Fruit fly (Drosophila melanogaster) whole organism, embryonic: ENCODE measurements around the gene Hnf4.

ENCODE experiments used
- Antp ChIP-seq: fragments of 200-800 bp; sonication (Bioruptor generic); optimal IDR thresholded peaks from 3 replicates; lab custom pipeline; 2016; ENCODE audit warnings: missing biosample characterization, missing genetic modification characterization
- Awh ChIP-seq: fragments of 200-800 bp; sonication (Bioruptor generic); IDR thresholded peaks from 2 replicates; pipeline ENCODE4, ENCODE4 v1.3.6; 2022; ENCODE audit warnings: missing biosample characterization, missing genetic modification characterization
- Bdp1 ChIP-seq: fragments of 200-800 bp; sonication (Bioruptor generic); optimal IDR thresholded peaks from 3 replicates; lab custom pipeline; 2016; ENCODE audit warnings: missing biosample characterization, missing genetic modification characterization
- CG10321 ChIP-seq: fragments of 200-800 bp; sonication (Bioruptor generic); IDR thresholded peaks from 2 replicates; pipeline ENCODE4 v1.3.6; 2022; ENCODE audit warnings: missing biosample characterization, missing genetic modification characterization
- CG13775 ChIP-seq: fragments of 200-800 bp; sonication (Bioruptor generic); optimal IDR thresholded peaks from 3 replicates; lab custom pipeline; 2017; ENCODE audit warnings: missing biosample characterization, mild to moderate bottlenecking, missing genetic modification characterization
- CG15269 ChIP-seq: fragments of 200-800 bp; sonication (Bioruptor generic); optimal IDR thresholded peaks from 2 replicates; lab custom pipeline; 2018; ENCODE audit warnings: missing biosample characterization, mild to moderate bottlenecking, missing genetic modification characterization, moderate library complexity
- CG1603 ChIP-seq: fragments of 200-800 bp; sonication (Bioruptor generic); optimal IDR thresholded peaks from 2 replicates; lab custom pipeline; 2019; ENCODE audit warnings: missing biosample characterization, mild to moderate bottlenecking, missing genetic modification characterization, moderate library complexity
- CG17359 ChIP-seq: fragments of 200-800 bp; sonication (Bioruptor generic); optimal IDR thresholded peaks from 3 replicates; lab custom pipeline; 2018; ENCODE audit warnings: missing biosample characterization, mild to moderate bottlenecking, missing genetic modification characterization, moderate library complexity
- CG2120 ChIP-seq: fragments of 200-800 bp; sonication (Bioruptor generic); optimal IDR thresholded peaks from 3 replicates; lab custom pipeline; 2016; ENCODE audit warnings: missing biosample characterization, missing genetic modification characterization
- CG34376 ChIP-seq: fragments of 200-800 bp; sonication (Bioruptor generic); optimal IDR thresholded peaks from 2 replicates; lab custom pipeline; 2018; ENCODE audit warnings: missing biosample characterization, mild to moderate bottlenecking, missing genetic modification characterization
- CG3838 ChIP-seq: fragments of 200-800 bp; sonication (Bioruptor generic); optimal IDR thresholded peaks from 3 replicates; lab custom pipeline; 2016; ENCODE audit warnings: missing biosample characterization, missing genetic modification characterization
- CG6254 ChIP-seq: fragments of 200-800 bp; sonication (Bioruptor generic); optimal IDR thresholded peaks from 3 replicates; lab custom pipeline; 2017; ENCODE audit warnings: mild to moderate bottlenecking, missing biosample characterization, missing genetic modification reagents, missing genetic modification characterization
- CG6272 ChIP-seq: fragments of 200-800 bp; sonication (Bioruptor generic); IDR thresholded peaks from 2 replicates; pipeline ENCODE4 v1.3.6; 2022; ENCODE audit warnings: missing biosample characterization, missing genetic modification characterization
- CG8089 ChIP-seq: fragments of 200-800 bp; sonication (Bioruptor generic); optimal IDR thresholded peaks from 3 replicates; lab custom pipeline; 2016; ENCODE audit warnings: missing biosample characterization, missing genetic modification characterization
- CG9932 ChIP-seq: fragments of 200-800 bp; sonication (Bioruptor generic); IDR thresholded peaks from 2 replicates; pipeline ENCODE4 v1.3.6; 2022; ENCODE audit warnings: missing biosample characterization, missing genetic modification characterization
- CTCF ChIP-seq: fragments of 200-800 bp; sonication (Bioruptor generic); optimal IDR thresholded peaks from 2 replicates; lab custom pipeline; 2017; ENCODE audit warnings: missing biosample characterization, mild to moderate bottlenecking, missing genetic modification characterization, moderate library complexity
- CoRest ChIP-seq: fragments of 200-800 bp; sonication (Bioruptor generic); optimal IDR thresholded peaks from 3 replicates; lab custom pipeline; 2018; ENCODE audit warnings: missing biosample characterization, mild to moderate bottlenecking, missing genetic modification characterization, moderate library complexity
- CrebB ChIP-seq: fragments of 200-800 bp; sonication (Bioruptor generic); optimal IDR thresholded peaks from 3 replicates; lab custom pipeline; 2018; ENCODE audit warnings: missing biosample characterization, mild to moderate bottlenecking, missing genetic modification characterization
- Deaf1 ChIP-seq: fragments of 200-800 bp; optimal IDR thresholded peaks from 3 replicates; lab custom pipeline; 2019; ENCODE audit warnings: missing biosample characterization, mild to moderate bottlenecking, missing genetic modification characterization, moderate library complexity
- Dip2 ChIP-seq: fragments of 200-800 bp; sonication (Bioruptor generic); IDR thresholded peaks from 2 replicates; pipeline ENCODE4 v1.3.6; 2022; ENCODE audit warnings: missing biosample characterization, missing genetic modification characterization
- GATAe ChIP-seq: fragments of 200-800 bp; sonication (Bioruptor generic); conservative IDR thresholded peaks from 2 replicates; pipeline ENCODE4 v1.3.6; 2022; ENCODE audit warnings: missing biosample characterization, missing genetic modification characterization
- Gsc ChIP-seq: fragments of 200-800 bp; sonication (Bioruptor generic); IDR thresholded peaks from 2 replicates; pipeline ENCODE4 v1.3.6; 2022; ENCODE audit warnings: missing biosample characterization, missing genetic modification characterization
- Med ChIP-seq: fragments of 200-800 bp; sonication (Bioruptor generic); peaks from one replicate; lab custom pipeline; 2016; ENCODE audit warnings: missing biosample characterization, missing genetic modification characterization, mild to moderate bottlenecking, inconsistent platforms, moderate library complexity
- NC2α ChIP-seq: fragments of 200-800 bp; sonication (Bioruptor generic); optimal IDR thresholded peaks from 2 replicates; lab custom pipeline; 2016; ENCODE audit warnings: missing biosample characterization, missing genetic modification characterization
- Nf-YB ChIP-seq: fragments of 200-800 bp; sonication (Bioruptor generic); optimal IDR thresholded peaks from 3 replicates; lab custom pipeline; 2019; ENCODE audit warnings: missing biosample characterization, mild to moderate bottlenecking, missing genetic modification characterization, moderate library complexity
- Oli ChIP-seq: fragments of 200-800 bp; sonication (Bioruptor generic); optimal IDR thresholded peaks from 2 replicates; lab custom pipeline; 2018; ENCODE audit warnings: missing biosample characterization, mild to moderate bottlenecking, missing genetic modification characterization, moderate library complexity
- Poxn ChIP-seq: fragments of 200-800 bp; sonication (Bioruptor generic); IDR thresholded peaks from 2 replicates; pipeline ENCODE4 v1.3.6; 2022; ENCODE audit warnings: missing biosample characterization, missing genetic modification characterization
- Sox100B ChIP-seq: fragments of 200-800 bp; sonication (Bioruptor generic); optimal IDR thresholded peaks from 3 replicates; lab custom pipeline; 2018; ENCODE audit warnings: missing biosample characterization, mild to moderate bottlenecking, missing genetic modification characterization
- Stat92E ChIP-seq, 3 experiments: fragments of >200 bp in 2 of 3; fragments of 200-800 bp in 1 of 3; sonication (Bioruptor generic) in 1 of 3; optimal IDR thresholded peaks; 2 replicates each; lab custom pipeline; 2017 to 2019; ENCODE audit warnings: missing biosample characterization in 3 of 3, missing genetic modification characterization in 3 of 3, mild to moderate bottlenecking in 1 of 3, moderate library complexity in 1 of 3
- TFAM ChIP-seq: fragments of 200-800 bp; sonication (Bioruptor generic); optimal IDR thresholded peaks from 2 replicates; lab custom pipeline; 2017; ENCODE audit warnings: missing biosample characterization, missing genetic modification characterization, inconsistent platforms
- Xrp1 ChIP-seq: fragments of 200-800 bp; sonication (Bioruptor generic); IDR thresholded peaks from 2 replicates; pipeline ENCODE4 v1.3.6; 2022; ENCODE audit warnings: missing biosample characterization, missing genetic modification characterization
- bab2 ChIP-seq: fragments of 200-800 bp; sonication (Bioruptor generic); optimal IDR thresholded peaks from 2 replicates; lab custom pipeline; 2016; ENCODE audit warnings: missing biosample characterization, missing genetic modification characterization
- bigmax ChIP-seq: fragments of 200-800 bp; sonication (Bioruptor generic); optimal IDR thresholded peaks from 2 replicates; lab custom pipeline; 2018; ENCODE audit warnings: missing biosample characterization, mild to moderate bottlenecking, missing genetic modification characterization
- ci ChIP-seq: fragments of 200-800 bp; sonication (Bioruptor generic); IDR thresholded peaks from 3 replicates; pipeline ENCODE4 v1.3.6; 2022; ENCODE audit warnings: missing biosample characterization, missing genetic modification characterization
- corto ChIP-seq: fragments of 200-800 bp; sonication (Bioruptor generic); optimal IDR thresholded peaks from 2 replicates; lab custom pipeline; 2016; ENCODE audit warnings: missing biosample characterization, mild to moderate bottlenecking, missing genetic modification characterization, moderate library complexity
- crc ChIP-seq: fragments of 200-800 bp; sonication (Bioruptor generic); optimal IDR thresholded peaks from 2 replicates; lab custom pipeline; 2016; ENCODE audit warnings: missing biosample characterization, missing genetic modification characterization
- crp ChIP-seq, 2 experiments: fragments of 200-800 bp; sonication (Bioruptor generic); optimal IDR thresholded peaks; 2 replicates in 1 of 2; 3 replicates in 1 of 2; lab custom pipeline; 2017; ENCODE audit warnings: missing biosample characterization in 2 of 2, missing genetic modification characterization in 2 of 2, mild to moderate bottlenecking in 1 of 2, moderate library complexity in 1 of 2
- emc ChIP-seq: fragments of 200-800 bp; sonication (Bioruptor generic); optimal IDR thresholded peaks from 2 replicates; lab custom pipeline; 2016; ENCODE audit warnings: missing biosample characterization, missing genetic modification characterization
- exex ChIP-seq: fragments of 200-800 bp; sonication (Bioruptor generic); optimal IDR thresholded peaks from 4 replicates; lab custom pipeline; 2018; ENCODE audit warnings: missing biosample characterization, mild to moderate bottlenecking, missing genetic modification characterization, moderate library complexity
- gem ChIP-seq: fragments of 200-800 bp; sonication (Bioruptor generic); optimal IDR thresholded peaks from 2 replicates; lab custom pipeline; 2019; ENCODE audit warnings: missing biosample characterization, mild to moderate bottlenecking, missing genetic modification characterization, moderate library complexity
- grn ChIP-seq: fragments of 200-800 bp; sonication (Bioruptor generic); optimal IDR thresholded peaks from 3 replicates; lab custom pipeline; 2017; ENCODE audit warnings: missing biosample characterization, missing genetic modification characterization
- hkb ChIP-seq, 2 experiments: fragments of 200-800 bp in 1 of 2; fragments of >200 bp in 1 of 2; sonication (Bioruptor generic) in 1 of 2; IDR thresholded peaks in 1 of 2; optimal IDR thresholded peaks in 1 of 2; 2 replicates each; pipeline versions ENCODE4 v1.3.6 to Lab custom; 2017 to 2022; ENCODE audit warnings: missing biosample characterization in 1 of 2, missing genetic modification characterization in 1 of 2
- lab ChIP-seq: fragments of 200-800 bp; sonication (Bioruptor generic); optimal IDR thresholded peaks from 3 replicates; lab custom pipeline; 2017; ENCODE audit warnings: missing biosample characterization, missing genetic modification characterization, mild to moderate bottlenecking, moderate library complexity, missing genetic modification reagents
- mld ChIP-seq: fragments of 200-800 bp; sonication (Bioruptor generic); IDR thresholded peaks from 3 replicates; pipeline ENCODE4 v1.3.6; 2022; ENCODE audit warnings: missing biosample characterization, missing genetic modification characterization; ENCODE audit not compliant: partially characterized antibody
- pum ChIP-seq: fragments of 200-800 bp; sonication (Bioruptor generic); optimal IDR thresholded peaks from 2 replicates; lab custom pipeline; 2016; ENCODE audit warnings: missing biosample characterization, missing genetic modification characterization
- shn ChIP-seq: fragments of 200-800 bp; sonication (Bioruptor generic); optimal IDR thresholded peaks from 3 replicates; lab custom pipeline; 2016; ENCODE audit warnings: missing biosample characterization, missing genetic modification characterization
- sob ChIP-seq: fragments of 200-800 bp; sonication (Bioruptor generic); IDR thresholded peaks from 2 replicates; pipeline ENCODE4 v1.3.6; 2022; ENCODE audit warnings: missing biosample characterization, missing genetic modification characterization
- ssp ChIP-seq: fragments of 200-800 bp; sonication (Bioruptor generic); IDR thresholded peaks from 2 replicates; pipeline ENCODE4 v1.3.6; 2022; ENCODE audit warnings: missing biosample characterization, missing genetic modification characterization
- sug ChIP-seq: fragments of 200-800 bp; optimal IDR thresholded peaks from 2 replicates; lab custom pipeline; 2019; ENCODE audit warnings: missing biosample characterization, mild to moderate bottlenecking, missing genetic modification characterization, moderate library complexity
- vfl ChIP-seq: fragments of 200-800 bp; sonication (Bioruptor generic); optimal IDR thresholded peaks from 2 replicates; lab custom pipeline; 2016; ENCODE audit warnings: missing biosample characterization, missing genetic modification characterization
- z ChIP-seq: fragments of 200-800 bp; sonication (Bioruptor generic); IDR thresholded peaks from 3 replicates; pipeline ENCODE4 v1.3.6; 2022; ENCODE audit warnings: missing biosample characterization, missing genetic modification characterization

The Hnf4 gene

DNA sequence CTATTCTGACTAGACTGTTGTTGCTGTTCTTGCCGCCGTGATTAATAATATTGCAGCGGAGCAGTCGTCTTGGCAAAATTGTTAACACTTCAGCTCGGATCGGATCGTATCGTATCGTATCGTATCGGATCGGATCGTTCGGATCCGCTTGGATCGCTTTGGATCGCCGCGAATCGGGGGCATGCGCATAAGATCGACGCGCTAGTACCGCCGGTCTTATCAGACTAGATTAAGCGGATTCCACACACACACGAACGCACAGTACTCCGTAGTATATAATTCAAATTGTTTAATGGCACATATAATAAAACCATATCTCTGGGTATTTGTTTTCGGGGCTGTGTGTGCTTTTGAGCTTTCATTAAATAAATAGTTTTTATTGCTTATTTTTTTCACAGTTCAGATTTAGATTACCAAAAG, 9.5 kb downstream of the Hnf4 start (continued):
- no peak for TF ChIP-seq CG8089 (GFP tag; lab: Kevin White, UChicago)
- TF ChIP-seq CTCF (GFP tag; lab: Kevin White, UChicago) = peak; percentile 15
- no peak for TF ChIP-seq Stat92E (GFP tag; optimal IDR thresholded peaks at IDR 0.05; lab: Kevin White, UChicago)
- TF ChIP-seq crp (GFP tag; optimal IDR thresholded peaks at IDR 0.05; lab: Kevin White, UChicago) = no peak
- no peak for TF ChIP-seq z (GFP tag; lab: Robert Waterston, UW)
- no peak for TF ChIP-seq CG13775 (GFP tag; lab: Kevin White, UChicago)
- TF ChIP-seq ci = peak; percentile 79
- no peak for TF ChIP-seq ssp
- TF ChIP-seq corto (GFP tag; lab: Kevin White, UChicago) = no peak
- no peak for TF ChIP-seq emc (GFP tag; lab: Kevin White, UChicago)
- peak; percentile 98 for TF ChIP-seq Deaf1 (tag; lab: Kevin White, UChicago)
- TF ChIP-seq Sox100B (GFP tag; lab: Kevin White, UChicago) = peak; percentile 37
- TF ChIP-seq CG17359 = peak; percentile 65
- no peak for TF ChIP-seq vfl (GFP tag; lab: Kevin White, UChicago)
- no peak for TF ChIP-seq Bdp1 (GFP tag; lab: Kevin White, UChicago)
- no peak for TF ChIP-seq Gsc (GFP tag; lab: Robert Waterston, UW)
- TF ChIP-seq hkb (optimal IDR thresholded peaks at IDR 0.05; lab: Kevin White, UChicago) = no peak
- peak; percentile 64 for TF ChIP-seq hkb (GFP tag; IDR thresholded peaks at IDR 0.05; lab: Robert Waterston, UW)
- TF ChIP-seq CrebB (tag; lab: Kevin White, UChicago) = peak; percentile 81
- TF ChIP-seq Xrp1 (GFP tag; lab: Robert Waterston, UW) = 0 out of 2 replicates have a peak, but pooled peaks have one; percentile 28
- peak; percentile 99 for TF ChIP-seq grn (GFP tag; lab: Kevin White, UChicago)
- TF ChIP-seq CG10321 = no peak
- no peak; the same call in 1 of the 2 replicates for TF ChIP-seq Awh
- no peak for TF ChIP-seq TFAM (GFP tag; lab: Kevin White, UChicago)
- TF ChIP-seq CG6272 (GFP tag; lab: Robert Waterston, UW) = no peak
- TF ChIP-seq NC2α (GFP tag; lab: Kevin White, UChicago) = no peak
- TF ChIP-seq Poxn (GFP tag; lab: Robert Waterston, UW) = no peak
- TF ChIP-seq mld (GFP tag; lab: Robert Waterston, UW) = no peak
- TF ChIP-seq CG3838 = peak; percentile 13
- peak; percentile 52 for TF ChIP-seq CG1603
- no peak for TF ChIP-seq Dip2 (GFP tag; lab: Robert Waterston, UW)
- TF ChIP-seq CG6254 (GFP tag; lab: Kevin White, UChicago) = peak; percentile 51
- no peak for TF ChIP-seq Antp (GFP tag; lab: Kevin White, UChicago)
- TF ChIP-seq CG2120 (GFP tag; lab: Kevin White, UChicago) = peak; percentile 24
- TF ChIP-seq GATAe (GFP tag; lab: Robert Waterston, UW) = peak; percentile 69
- TF ChIP-seq sug = peak; percentile 93
- no peak for TF ChIP-seq shn (GFP tag; lab: Kevin White, UChicago)

DNA sequence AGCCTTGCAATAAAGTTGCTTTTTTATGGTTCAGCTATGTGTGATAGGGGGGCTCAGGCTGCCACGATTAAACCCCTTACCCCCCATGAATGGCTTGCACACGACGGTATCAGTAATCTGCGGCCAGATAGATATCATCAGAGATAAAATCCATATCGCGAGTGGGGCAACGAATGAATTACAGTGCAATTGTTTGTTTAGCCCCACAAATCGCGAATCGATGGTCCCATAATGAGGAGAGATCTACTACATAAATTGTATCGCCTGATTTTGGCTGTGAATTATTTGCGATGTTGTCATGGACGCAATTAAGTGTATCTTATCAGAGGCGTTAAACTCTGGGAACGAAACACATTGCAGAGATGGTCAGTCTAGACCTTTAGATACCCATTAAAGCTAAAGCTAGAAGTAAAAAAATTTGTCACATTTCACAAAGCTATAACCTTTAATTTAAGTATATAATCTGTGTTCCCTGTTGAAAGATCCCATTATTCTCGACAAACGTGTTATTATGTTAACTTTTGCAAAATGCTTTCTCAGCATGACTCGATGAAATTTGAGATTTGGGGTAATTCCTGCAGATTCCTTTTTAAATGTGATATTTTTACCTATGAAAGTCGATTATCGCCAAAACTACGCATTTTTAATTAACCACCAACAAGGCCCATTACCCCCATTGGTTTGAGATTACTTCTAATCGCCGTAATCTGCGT, 11.3 kb downstream of the Hnf4 start:
- no peak for TF ChIP-seq Xrp1 (GFP tag; lab: Robert Waterston, UW)
- TF ChIP-seq CoRest (tag; lab: Kevin White, UChicago) = peak; percentile 18
- peak; percentile 29 for TF ChIP-seq gem (tag; lab: Kevin White, UChicago)
- TF ChIP-seq bigmax = no peak
- TF ChIP-seq bab2 (GFP tag; lab: Kevin White, UChicago) = peak; percentile 12
- TF ChIP-seq CG34376 = peak; percentile 52
- TF ChIP-seq crc (GFP tag; lab: Kevin White, UChicago) = no peak
- no peak for TF ChIP-seq pum (GFP tag; lab: Kevin White, UChicago)
- TF ChIP-seq sob = no peak
- peak; percentile 86 for TF ChIP-seq exex
- TF ChIP-seq CG15269 (tag; lab: Kevin White, UChicago) = peak; percentile 5
- TF ChIP-seq Med (GFP tag; lab: Kevin White, UChicago) = peak; percentile 82
- peak; percentile 8 for TF ChIP-seq Oli (tag; lab: Kevin White, UChicago)
- no peak for TF ChIP-seq CG9932 (GFP tag; lab: Robert Waterston, UW)
- peak; percentile 18 for TF ChIP-seq Nf-YB (GFP tag; lab: Kevin White, UChicago)
- TF ChIP-seq lab = peak; percentile 25
